Worm (Caenorhabditis elegans) whole organism, L3 larva: ENCODE results near the gene cyn-2.

ENCODE experiments used
- R02D3.7 ChIP-seq: fragments of 150-350 bp; optimal IDR thresholded peaks from 2 replicates; lab custom pipeline; 2014; ENCODE audit warnings: missing biosample characterization, missing genetic modification characterization
- ZK546.5 ChIP-seq: sonication (generic microtip); optimal IDR thresholded peaks from 2 replicates; lab custom pipeline; 2017; ENCODE audit warnings: missing biosample characterization, missing genetic modification characterization
- aly-2 ChIP-seq: fragments of 150-350 bp; optimal IDR thresholded peaks from 2 replicates; lab custom pipeline; 2014; ENCODE audit warnings: missing biosample characterization, missing genetic modification characterization
- ama-1 ChIP-seq: fragments of 150-350 bp; optimal IDR thresholded peaks from 2 replicates; lab custom pipeline; 2018
- ceh-16 ChIP-seq: sonication (generic microtip); optimal IDR thresholded peaks from 2 replicates; lab custom pipeline; 2017; ENCODE audit warnings: missing biosample characterization, missing genetic modification characterization
- ceh-28 ChIP-seq: fragments of 150-350 bp; optimal IDR thresholded peaks from 2 replicates; lab custom pipeline; 2014; ENCODE audit warnings: missing biosample characterization, missing genetic modification reagents, missing genetic modification characterization
- ceh-82 ChIP-seq: fragments of 150-350 bp; optimal IDR thresholded peaks from 2 replicates; lab custom pipeline; 2014; ENCODE audit warnings: missing biosample characterization, missing genetic modification characterization
- ceh-9 ChIP-seq: sonication (generic microtip); optimal IDR thresholded peaks from 2 replicates; lab custom pipeline; 2018; ENCODE audit warnings: missing biosample characterization, missing genetic modification characterization
- daf-12 ChIP-seq: fragments of 150-350 bp; optimal IDR thresholded peaks from 2 replicates; lab custom pipeline; 2014; ENCODE audit warnings: missing biosample characterization, missing genetic modification reagents, missing genetic modification characterization
- egl-27 ChIP-seq: sonication (generic microtip); optimal IDR thresholded peaks from 4 replicates; lab custom pipeline; 2017; ENCODE audit warnings: missing biosample characterization, missing genetic modification reagents, missing genetic modification characterization
- egl-5 ChIP-seq: fragments of 150-350 bp; optimal IDR thresholded peaks from 2 replicates; lab custom pipeline; 2017; ENCODE audit warnings: missing biosample characterization, missing genetic modification reagents, missing genetic modification characterization, inconsistent platforms
- elt-1 ChIP-seq: fragments of 150-350 bp; optimal IDR thresholded peaks from 2 replicates; lab custom pipeline; 2014; ENCODE audit warnings: missing biosample characterization, missing genetic modification characterization
- elt-2 ChIP-seq: sonication (generic microtip); optimal IDR thresholded peaks from 2 replicates; lab custom pipeline; 2016; ENCODE audit warnings: missing genetic modification reagents, mild to moderate bottlenecking, missing genetic modification characterization, missing compliant biosample characterization
- elt-3 ChIP-seq, 3 experiments: fragments of 150-350 bp in 1 of 3; sonication (generic microtip) in 2 of 3; optimal IDR thresholded peaks; 2 replicates in 2 of 3; 4 replicates in 1 of 3; lab custom pipeline; 2014 to 2017; ENCODE audit warnings: missing biosample characterization in 3 of 3, missing genetic modification characterization in 3 of 3
- eor-1 ChIP-seq, 2 experiments: fragments of 150-350 bp; optimal IDR thresholded peaks; 2 replicates each; lab custom pipeline; 2014 to 2018; ENCODE audit warnings: missing biosample characterization in 2 of 2, missing genetic modification characterization in 2 of 2
- fkh-10 ChIP-seq: sonication (generic microtip); optimal IDR thresholded peaks from 2 replicates; lab custom pipeline; 2017; ENCODE audit warnings: missing biosample characterization, missing genetic modification reagents, missing genetic modification characterization
- fkh-2 ChIP-seq: fragments of 150-350 bp; optimal IDR thresholded peaks from 2 replicates; lab custom pipeline; 2014; ENCODE audit warnings: missing biosample characterization, missing genetic modification reagents, missing genetic modification characterization
- fos-1 ChIP-seq: fragments of 150-350 bp; optimal IDR thresholded peaks from 2 replicates; lab custom pipeline; 2014; ENCODE audit warnings: missing biosample characterization, missing genetic modification characterization
- hmg-11 ChIP-seq: sonication (generic microtip); optimal IDR thresholded peaks from 2 replicates; lab custom pipeline; 2016; ENCODE audit warnings: missing genetic modification characterization, missing compliant biosample characterization
- jun-1 ChIP-seq: fragments of 150-350 bp; optimal IDR thresholded peaks from 2 replicates; lab custom pipeline; 2014; ENCODE audit warnings: missing biosample characterization, missing genetic modification reagents, missing genetic modification characterization
- lin-15B ChIP-seq: fragments of 150-350 bp; optimal IDR thresholded peaks from 2 replicates; lab custom pipeline; 2014; ENCODE audit warnings: missing biosample characterization, missing genetic modification characterization
- lin-39 ChIP-seq: fragments of 150-350 bp; optimal IDR thresholded peaks from 2 replicates; lab custom pipeline; 2018; ENCODE audit warnings: missing biosample characterization, missing genetic modification reagents, missing genetic modification characterization
- lsy-12 ChIP-seq: sonication (generic microtip); optimal IDR thresholded peaks from 2 replicates; lab custom pipeline; 2016; ENCODE audit warnings: mild to moderate bottlenecking, missing genetic modification characterization, missing compliant biosample characterization
- mdl-1 ChIP-seq: fragments of 150-350 bp; optimal IDR thresholded peaks from 2 replicates; lab custom pipeline; 2014; ENCODE audit warnings: missing biosample characterization, missing genetic modification characterization
- mml-1 ChIP-seq: fragments of 150-350 bp; sonication (generic microtip); optimal IDR thresholded peaks from 3 replicates; lab custom pipeline; 2014; ENCODE audit warnings: missing biosample characterization, missing genetic modification characterization
- nfya-1 ChIP-seq: sonication (generic microtip); optimal IDR thresholded peaks from 2 replicates; lab custom pipeline; 2017; ENCODE audit warnings: missing genetic modification characterization, mild to moderate bottlenecking, missing compliant biosample characterization, antibody characterized with exemption, moderate library complexity; ENCODE audit not compliant: insufficient read depth
- nhr-11 ChIP-seq: fragments of 150-350 bp; optimal IDR thresholded peaks from 2 replicates; lab custom pipeline; 2014; ENCODE audit warnings: missing biosample characterization, missing genetic modification characterization
- nhr-12 ChIP-seq: fragments of 150-350 bp; optimal IDR thresholded peaks from 2 replicates; lab custom pipeline; 2014; ENCODE audit warnings: missing biosample characterization, missing genetic modification characterization
- nhr-23 ChIP-seq: fragments of 150-350 bp; optimal IDR thresholded peaks from 2 replicates; lab custom pipeline; 2014; ENCODE audit warnings: missing biosample characterization, missing genetic modification reagents, missing genetic modification characterization
- nhr-237 ChIP-seq: fragments of 150-350 bp; optimal IDR thresholded peaks from 2 replicates; lab custom pipeline; 2014; ENCODE audit warnings: missing biosample characterization, missing genetic modification characterization
- nhr-25 ChIP-seq: sonication (generic microtip); optimal IDR thresholded peaks from 2 replicates; lab custom pipeline; 2017; ENCODE audit warnings: missing biosample characterization, missing genetic modification characterization
- nhr-28 ChIP-seq: fragments of 150-350 bp; optimal IDR thresholded peaks from 2 replicates; lab custom pipeline; 2014; ENCODE audit warnings: missing biosample characterization, missing genetic modification characterization
- nhr-43 ChIP-seq: sonication (generic microtip); optimal IDR thresholded peaks from 2 replicates; lab custom pipeline; 2016; ENCODE audit warnings: mild to moderate bottlenecking, missing genetic modification characterization, missing compliant biosample characterization; ENCODE audit not compliant: poor library complexity, severe bottlenecking
- nhr-67 ChIP-seq: fragments of 150-350 bp; optimal IDR thresholded peaks from 2 replicates; lab custom pipeline; 2014; ENCODE audit warnings: missing biosample characterization, missing genetic modification characterization
- nhr-76 ChIP-seq: fragments of 150-350 bp; sonication (generic microtip); optimal IDR thresholded peaks from 5 replicates; lab custom pipeline; 2014; ENCODE audit warnings: missing biosample characterization, missing genetic modification characterization
- nhr-77 ChIP-seq: fragments of 150-350 bp; optimal IDR thresholded peaks from 2 replicates; lab custom pipeline; 2014; ENCODE audit warnings: missing biosample characterization, missing genetic modification characterization
- pha-4 ChIP-seq: fragments of 150-350 bp; optimal IDR thresholded peaks from 2 replicates; lab custom pipeline; 2014; ENCODE audit warnings: missing biosample characterization, missing genetic modification reagents, missing genetic modification characterization
- pqm-1 ChIP-seq: fragments of 150-350 bp; optimal IDR thresholded peaks from 2 replicates; lab custom pipeline; 2017; ENCODE audit warnings: missing biosample characterization, missing genetic modification characterization, inconsistent platforms
- sea-2 ChIP-seq: fragments of 150-350 bp; sonication (generic microtip); optimal IDR thresholded peaks from 4 replicates; lab custom pipeline; 2014; ENCODE audit warnings: missing biosample characterization, missing genetic modification reagents, missing genetic modification characterization
- skn-1 ChIP-seq: fragments of 150-350 bp; optimal IDR thresholded peaks from 2 replicates; lab custom pipeline; 2014; ENCODE audit warnings: missing biosample characterization, missing genetic modification characterization
- snpc-4 ChIP-seq: fragments of 150-350 bp; optimal IDR thresholded peaks from 2 replicates; lab custom pipeline; 2014; ENCODE audit warnings: missing biosample characterization, missing genetic modification characterization
- tbx-2 ChIP-seq: sonication (generic microtip); optimal IDR thresholded peaks from 2 replicates; lab custom pipeline; 2016; ENCODE audit warnings: mild to moderate bottlenecking, missing genetic modification characterization, missing compliant biosample characterization
- unc-39 ChIP-seq: sonication (generic microtip); optimal IDR thresholded peaks from 4 replicates; lab custom pipeline; 2017; ENCODE audit warnings: missing biosample characterization, missing genetic modification characterization
- unc-62 ChIP-seq: fragments of 150-350 bp; sonication (generic microtip); optimal IDR thresholded peaks from 4 replicates; lab custom pipeline; 2014; ENCODE audit warnings: missing biosample characterization, missing genetic modification reagents, missing genetic modification characterization
- zag-1 ChIP-seq: fragments of 150-350 bp; optimal IDR thresholded peaks from 2 replicates; lab custom pipeline; 2014; ENCODE audit warnings: missing biosample characterization, missing genetic modification characterization
- ztf-11 ChIP-seq: fragments of 150-350 bp; optimal IDR thresholded peaks from 2 replicates; lab custom pipeline; 2014; ENCODE audit warnings: missing biosample characterization, missing genetic modification characterization
- ztf-4 ChIP-seq: fragments of 150-350 bp; optimal IDR thresholded peaks from 2 replicates; lab custom pipeline; 2014; ENCODE audit warnings: missing biosample characterization, missing genetic modification characterization

The cyn-2 gene

DNA sequence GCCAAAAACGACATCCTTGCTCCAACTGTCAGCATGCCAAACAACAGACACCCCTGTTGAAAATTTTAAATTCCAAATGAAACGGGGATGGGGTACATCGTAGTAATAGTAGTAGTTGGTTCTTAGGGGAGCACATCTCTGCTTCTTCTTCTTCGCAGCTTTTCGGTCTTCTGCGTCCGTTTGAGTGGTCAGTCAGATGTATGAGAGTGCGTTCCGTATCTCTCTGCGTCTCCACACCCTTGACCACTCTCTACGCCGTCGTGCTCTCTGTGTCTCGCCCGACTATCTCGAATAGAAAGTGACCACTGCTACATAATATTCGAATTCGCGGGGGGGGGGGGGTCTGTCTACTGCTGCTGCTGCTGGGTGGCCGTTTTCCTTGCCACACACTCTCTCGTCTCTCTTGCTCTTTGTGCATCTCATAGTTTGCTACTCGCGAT, 20.4 kb downstream of the cyn-2 start:
- TF ChIP-seq ZK546.5 (no peak), sea-2 (no peak), nhr-12 (tag; lab: Kevin White, UChicago) (no peak), fos-1 (tag; lab: Kevin White, UChicago) (no peak), lin-15B (tag; lab: Kevin White, UChicago) (peak; percentile 4), aly-2 (tag; lab: Kevin White, UChicago) (no peak), eor-1 (tag; optimal IDR thresholded peaks at IDR 0.05; lab: Kevin White, UChicago) (no peak), daf-12 (tag; lab: Kevin White, UChicago) (no peak), unc-39 (tag; lab: Kevin White, UChicago) (no peak), nhr-237 (tag; lab: Kevin White, UChicago) (no peak), ceh-9 (no peak), nhr-43 (tag; lab: Kevin White, UChicago) (no peak), nhr-67 (tag; lab: Kevin White, UChicago) (no peak), nhr-11 (tag; lab: Kevin White, UChicago) (no peak), mml-1 (no peak), ceh-16 (tag; lab: Kevin White, UChicago) (no peak), nhr-77 (no peak), nhr-76 (tag; lab: Kevin White, UChicago) (no peak), unc-62 (GFP tag; lab: Kevin White, UChicago) (no peak), fkh-2 (tag; lab: Kevin White, UChicago) (no peak), fkh-10 (GFP tag; lab: Kevin White, UChicago) (no peak), jun-1 (peak; percentile 27), nhr-23 (no peak), elt-2 (tag; lab: Kevin White, UChicago) (peak; percentile 5), R02D3.7 (tag; lab: Kevin White, UChicago) (no peak), lsy-12 (tag; lab: Kevin White, UChicago) (no peak), egl-27 (no peak), snpc-4 (tag; lab: Kevin White, UChicago) (no peak), ceh-82 (no peak), pha-4 (tag; lab: Kevin White, UChicago) (peak; percentile 44), ama-1 (lab: Kevin White, UChicago) (no peak), tbx-2 (tag; lab: Kevin White, UChicago) (no peak), pqm-1 (tag; lab: Kevin White, UChicago) (no peak), skn-1 (tag; lab: Kevin White, UChicago) (peak; percentile 4), elt-1 (tag; lab: Kevin White, UChicago) (no peak), lin-39 (tag; lab: Kevin White, UChicago) (peak; percentile 62), elt-3 (tag; optimal IDR thresholded peaks at IDR 0.05; lab: Kevin White, UChicago) (no peak), hmg-11 (tag; lab: Kevin White, UChicago) (peak; percentile 72), nfya-1 (tag; lab: Kevin White, UChicago) (peak; percentile 84), mdl-1 (tag; lab: Kevin White, UChicago) (no peak), ceh-28 (tag; lab: Kevin White, UChicago) (peak; percentile 12), nhr-25 (tag; lab: Kevin White, UChicago) (no peak), zag-1 (tag; lab: Kevin White, UChicago) (no peak), egl-5 (tag; lab: Kevin White, UChicago) (no peak), nhr-28 (no peak), ztf-11 (tag; lab: Kevin White, UChicago) (no peak), ztf-4 (tag; lab: Kevin White, UChicago) (no peak)
